Worm (Caenorhabditis elegans) whole organism, late embryonic: Measurements from ENCODE around the gene plep-1.

ENCODE experiments used
- F13H6.1 ChIP-seq: sonication (generic microtip); optimal IDR thresholded peaks from 2 replicates; lab custom pipeline; 2016; ENCODE audit warnings: missing genetic modification characterization, missing compliant biosample characterization
- K09A11.1 ChIP-seq: sonication (generic microtip); optimal IDR thresholded peaks from 2 replicates; lab custom pipeline; 2017; ENCODE audit warnings: antibody characterized with exemption, mild to moderate bottlenecking, missing genetic modification characterization, missing compliant biosample characterization; ENCODE audit not compliant: insufficient read depth
- ceh-31 ChIP-seq: sonication (generic microtip); optimal IDR thresholded peaks from 2 replicates; lab custom pipeline; 2016; ENCODE audit warnings: missing genetic modification characterization, missing compliant biosample characterization
- ceh-9 ChIP-seq: sonication (generic microtip); optimal IDR thresholded peaks from 2 replicates; lab custom pipeline; 2016; ENCODE audit warnings: mild to moderate bottlenecking, missing genetic modification characterization, inconsistent platforms, missing compliant biosample characterization
- nhr-11 ChIP-seq: fragments of 150-350 bp; optimal IDR thresholded peaks from 2 replicates; lab custom pipeline; 2014; ENCODE audit warnings: missing biosample characterization, missing genetic modification characterization
- odd-2 ChIP-seq: sonication (generic microtip); optimal IDR thresholded peaks from 2 replicates; lab custom pipeline; 2017; ENCODE audit warnings: antibody characterized with exemption, mild to moderate bottlenecking, missing genetic modification characterization, missing compliant biosample characterization
- unc-3 ChIP-seq, 2 experiments: fragments of 200-800 bp in 1 of 2; sonication (Bioruptor generic) in 1 of 2; sonication (generic microtip) in 1 of 2; conservative IDR thresholded peaks in 1 of 2; optimal IDR thresholded peaks in 1 of 2; 2 replicates each; pipeline versions ENCODE4 v1.3.6 to Lab custom; 2016 to 2022; ENCODE audit warnings: missing compliant biosample characterization in 2 of 2, missing genetic modification characterization in 2 of 2, missing genetic modification reagents in 1 of 2

- TF ChIP-seq K09A11.1 (tag; lab: Kevin White, UChicago) (no peak), unc-3 (GFP tag; conservative IDR thresholded peaks at IDR 0.05; lab: Robert Waterston, UW) (no peak), unc-3 (tag; optimal IDR thresholded peaks at IDR 0.05; lab: Kevin White, UChicago) (no peak), nhr-11 (tag; lab: Kevin White, UChicago) (no peak), ceh-9 (no peak), ceh-31 (tag; lab: Kevin White, UChicago) (no peak), odd-2 (tag; lab: Kevin White, UChicago) (no peak), F13H6.1 (tag; lab: Kevin White, UChicago) (no peak)
These were observed 36.3 kb downstream of the plep-1 start, which contains the start of gene npr-42 for ce11 chrII:4275637-4276252.
